Worm (Caenorhabditis elegans) whole organism, mixed stage, embryonic: Measurements from ENCODE around the gene Y97E10C.1.

ENCODE experiments used
- ceh-39 ChIP-seq: fragments of 150-350 bp; optimal IDR thresholded peaks from 2 replicates; lab custom pipeline; 2014; ENCODE audit warnings: missing biosample characterization, missing genetic modification characterization
- nhr-12 ChIP-seq: fragments of 150-350 bp; optimal IDR thresholded peaks from 2 replicates; lab custom pipeline; 2014; ENCODE audit warnings: missing biosample characterization, missing genetic modification characterization
- nhr-237 ChIP-seq: fragments of 150-350 bp; optimal IDR thresholded peaks from 2 replicates; lab custom pipeline; 2014; ENCODE audit warnings: missing biosample characterization, missing genetic modification characterization
- pha-4 ChIP-seq: fragments of 150-350 bp; optimal IDR thresholded peaks from 2 replicates; lab custom pipeline; 2018; ENCODE audit warnings: missing biosample characterization, missing genetic modification reagents, missing genetic modification characterization
- snpc-4 ChIP-seq: fragments of 150-350 bp; optimal IDR thresholded peaks from 2 replicates; lab custom pipeline; 2014; ENCODE audit warnings: missing biosample characterization, missing genetic modification characterization
- sptf-1 ChIP-seq: sonication (generic microtip); optimal IDR thresholded peaks from 2 replicates; lab custom pipeline; 2017; ENCODE audit warnings: mild to moderate bottlenecking, missing genetic modification characterization, moderate library complexity, missing compliant biosample characterization
- tbx-8 ChIP-seq: fragments of 200-800 bp; sonication (Bioruptor generic); optimal IDR thresholded peaks from 2 replicates; lab custom pipeline; 2018; ENCODE audit warnings: mild to moderate bottlenecking, missing genetic modification characterization, moderate library complexity, missing compliant biosample characterization
- unc-39 ChIP-seq: fragments of 150-350 bp; optimal IDR thresholded peaks from 2 replicates; lab custom pipeline; 2014; ENCODE audit warnings: missing biosample characterization, missing genetic modification characterization

DNA sequence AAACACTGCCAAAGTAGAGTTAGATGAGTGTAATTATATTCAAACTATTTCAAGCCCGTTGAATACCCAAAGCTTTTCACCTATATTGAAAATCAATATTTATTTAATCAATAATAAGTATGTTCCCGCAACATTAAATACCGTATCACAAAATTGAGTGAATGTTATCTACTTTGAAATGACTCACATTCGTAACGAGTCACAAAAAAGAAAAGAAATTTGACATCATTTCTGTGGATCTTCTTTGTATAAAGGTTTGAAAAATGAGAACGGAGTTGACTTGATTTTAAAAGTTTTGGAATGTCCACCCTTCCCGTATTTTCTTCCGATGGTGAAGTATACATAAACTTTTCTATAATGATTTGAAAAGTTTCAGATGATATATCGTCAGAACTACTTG, 6.6 kb downstream of the Y97E10C.1 start, which contains the start of gene srr-10:
- TF ChIP-seq sptf-1, result no peak
- no peak for TF ChIP-seq snpc-4 (tag; lab: Kevin White, UChicago)
- no peak for TF ChIP-seq nhr-237 (tag; lab: Kevin White, UChicago)
- no peak for TF ChIP-seq ceh-39 (tag; lab: Kevin White, UChicago)
- no peak for TF ChIP-seq tbx-8
- TF ChIP-seq unc-39 (tag; lab: Kevin White, UChicago), result no peak
- no peak for TF ChIP-seq pha-4 (tag; lab: Kevin White, UChicago)
- TF ChIP-seq nhr-12 (tag; lab: Kevin White, UChicago), result no peak
